Fruit fly (Drosophila melanogaster): ENCODE results near the gene Cmpk.

The Cmpk gene

dm6 chr3R:26021195-26021914 is 33.9 kb downstream of the Cmpk start (continued):
- TF ChIP-seq caup (GFP tag; optimal IDR thresholded peaks at IDR 0.05; ENCODE audit: severe bottlenecking) (peak; percentile 82), hkb (optimal IDR thresholded peaks at IDR 0.05) (no peak), hkb (GFP tag; IDR thresholded peaks at IDR 0.05) (peak; percentile 78), tap (tag; optimal IDR thresholded peaks at IDR 0.05) (peak; percentile 83), Lim3 (GFP tag; IDR thresholded peaks at IDR 0.05) (peak; percentile 56; the same call in 1 of the 2 replicates), CG16815 (GFP tag; optimal IDR thresholded peaks at IDR 0.05) (peak; percentile 99), croc (GFP tag; conservative IDR thresholded peaks at IDR 0.05) (peak; percentile 89), CG13624 (GFP tag; optimal IDR thresholded peaks at IDR 0.05) (peak; percentile 88), peb (GFP tag; IDR thresholded peaks at IDR 0.05) (peak; percentile 71), knrl (GFP tag; IDR thresholded peaks at IDR 0.05; ENCODE audit: partially characterized antibody) (no peak), CG5180 (GFP tag; optimal IDR thresholded peaks at IDR 0.05) (peak; percentile 87), gce (GFP tag; IDR thresholded peaks at IDR 0.05) (no peak), sens (GFP tag) (peak; percentile 99), CoRest (tag; optimal IDR thresholded peaks at IDR 0.05) (peak; percentile 99), Tbp (GFP tag; optimal IDR thresholded peaks at IDR 0.05) (no peak), Fer3 (tag; optimal IDR thresholded peaks at IDR 0.05) (peak; percentile 84), CG17802 (tag; optimal IDR thresholded peaks at IDR 0.05) (peak; percentile 57), Gsc (GFP tag; IDR thresholded peaks at IDR 0.05) (peak; percentile 73), Dad (GFP tag; optimal IDR thresholded peaks at IDR 0.05) (peak; percentile 38), inv (GFP tag; IDR thresholded peaks at IDR 0.05; ENCODE audit: partially characterized antibody) (peak; percentile 32; the same call in 1 of the 2 replicates), sob (GFP tag; IDR thresholded peaks at IDR 0.05) (no peak; the same call in 1 of the 2 replicates), nerfin-2 (GFP tag; IDR thresholded peaks at IDR 0.05; ENCODE audit: partially characterized antibody) (no peak), MESR4 (GFP tag; optimal IDR thresholded peaks at IDR 0.05) (no peak), CG12155 (GFP tag; optimal IDR thresholded peaks at IDR 0.05) (peak; percentile 90), dan (GFP tag; IDR thresholded peaks at IDR 0.05) (no peak; the same call in 1 of the 2 replicates), CG6791 (GFP tag; IDR thresholded peaks at IDR 0.05; ENCODE audit: partially characterized antibody) (peak; percentile 7; the same call in 1 of the 3 replicates), zfh1 (GFP tag; IDR thresholded peaks at IDR 0.05) (peak; percentile 78), bcd (GFP tag; optimal IDR thresholded peaks at IDR 0.05) (peak; percentile 96), fd102C (GFP tag; optimal IDR thresholded peaks at IDR 0.05) (peak; percentile 60), CG14667 (GFP tag; IDR thresholded peaks at IDR 0.05) (peak; percentile 81), zf30C (GFP tag; optimal IDR thresholded peaks at IDR 0.05) (no peak), unc-4 (GFP tag; IDR thresholded peaks at IDR 0.05; ENCODE audit: partially characterized antibody) (no peak), CG33213 (GFP tag; optimal IDR thresholded peaks at IDR 0.05) (peak; percentile 24), klu (GFP tag; IDR thresholded peaks at IDR 0.05) (peak; percentile 81), MTF-1 (GFP tag; optimal IDR thresholded peaks at IDR 0.05; ENCODE audit: borderline replicate concordance) (peak; percentile 10), CG18011 (GFP tag; optimal IDR thresholded peaks at IDR 0.05) (peak; percentile 75), CG6689 (GFP tag; IDR thresholded peaks at IDR 0.05) (peak; percentile 92), chn (GFP tag; optimal IDR thresholded peaks at IDR 0.05) (peak; percentile 70), seq (GFP tag; IDR thresholded peaks at IDR 0.05) (peak; percentile 80), CG34422 (GFP tag; IDR thresholded peaks at IDR 0.05) (peak; percentile 79; the same call in 2 of the 3 replicates), gt (GFP tag; IDR thresholded peaks at IDR 0.05) (peak; percentile 39; the same call in 1 of the 2 replicates), dysf (GFP tag; IDR thresholded peaks at IDR 0.05) (peak; percentile 91), CG14965 (GFP tag; optimal IDR thresholded peaks at IDR 0.05; ENCODE audit: borderline replicate concordance) (no peak), Mrtf (GFP tag; IDR thresholded peaks at IDR 0.05) (0 out of 3 replicates have a peak, but pooled peaks have one; percentile 64), Hmr (GFP tag; optimal IDR thresholded peaks at IDR 0.05) (peak; percentile 93), Jarid2 (GFP tag; optimal IDR thresholded peaks at IDR 0.05) (peak; percentile 74), Mes4 (GFP tag; optimal IDR thresholded peaks at IDR 0.05) (peak; percentile 88), Ravus (GFP tag; IDR thresholded peaks at IDR 0.05) (peak; percentile 20), tna (GFP tag; IDR thresholded peaks at IDR 0.05; ENCODE audit: partially characterized antibody) (no peak)

Data from whole organism, embryonic.